1 fruit fly cellular context compared by ENCODE assay signal in the genomic region with DNA sequence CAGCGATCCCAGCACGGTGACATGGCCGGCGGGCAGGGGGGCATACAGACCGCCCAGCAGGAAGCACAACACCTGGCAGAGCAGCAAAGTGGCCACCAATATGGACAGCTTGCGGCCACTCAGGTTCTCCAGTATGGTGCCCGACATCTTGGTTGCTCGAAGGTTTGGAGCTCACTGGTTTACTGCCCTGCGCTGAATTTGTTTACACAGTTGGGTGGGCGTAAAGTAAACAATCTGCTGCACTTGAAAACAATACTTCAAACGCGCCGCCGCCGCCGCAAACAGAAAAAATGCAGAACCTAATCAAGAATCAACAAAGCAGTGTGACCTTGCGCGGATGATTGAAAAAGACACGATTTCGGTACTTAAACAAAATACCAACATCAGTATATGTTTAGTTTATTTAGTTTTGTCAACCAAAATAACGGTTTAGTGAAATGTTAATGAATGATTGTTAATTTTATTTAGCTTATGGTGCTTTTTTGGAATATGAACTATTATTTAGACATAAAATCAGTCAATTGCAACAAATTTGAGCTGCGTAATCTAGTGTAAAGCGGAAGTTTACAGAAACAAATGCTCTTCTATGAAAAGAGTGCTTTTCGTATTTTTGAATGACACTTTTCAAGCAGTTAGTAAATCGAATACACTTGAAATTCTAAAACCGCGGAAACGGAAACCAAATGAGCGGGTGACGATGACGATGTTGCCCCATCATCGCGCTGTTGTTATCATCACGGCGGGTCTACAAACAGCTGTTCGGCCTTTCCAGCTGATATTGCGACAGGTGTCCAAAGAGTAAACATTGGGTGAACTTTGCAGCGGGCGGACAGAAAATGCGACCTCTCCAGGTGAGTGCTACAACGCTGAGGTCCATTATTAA.
A peak's percentile ranks its signal among the peaks of the same experiment; 100 is the strongest.
TF ChIP-seq lines count a peak whose summit lies in the region.

Gene wls (minus strand): TSS at position 327 of the 883 bp plus-strand sequence.
Gene Adck5 (plus strand): TSS at position 519 of the 883 bp plus-strand sequence.

TF ChIP-seq in whole organism, embryonic, 481 proteins besides CTCF, POLR2A, EP300 and RAD21 (continued from another document and continues in another):
- TF ChIP-seq Med (GFP tag; lab: Kevin White, UChicago) = peak; percentile 93
- TF ChIP-seq dpn (GFP tag; optimal IDR thresholded peaks at IDR 0.05; lab: Kevin White, UChicago) = peak; percentile 9 to 57
- no peak for TF ChIP-seq sc (optimal IDR thresholded peaks at IDR 0.05; lab: Kevin White, UChicago)
- peak; percentile 36 for TF ChIP-seq sc (GFP tag; optimal IDR thresholded peaks at IDR 0.05; lab: Kevin White, UChicago)
- peak; percentile 37 for TF ChIP-seq CG30403 (GFP tag; optimal IDR thresholded peaks at IDR 0.05; lab: Kevin White, UChicago)
- peak; percentile 24; the same call in 1 of the 2 replicates for TF ChIP-seq Bgb (GFP tag; IDR thresholded peaks at IDR 0.05; lab: Robert Waterston, UW; ENCODE audit: partially characterized antibody)
- TF ChIP-seq MBD-R2 (GFP tag; IDR thresholded peaks at IDR 0.05; lab: Robert Waterston, UW) = peak; percentile 76
- peak; percentile 21 for TF ChIP-seq CG13424 (tag; optimal IDR thresholded peaks at IDR 0.05; lab: Kevin White, UChicago)
- TF ChIP-seq CG13287 (GFP tag; IDR thresholded peaks at IDR 0.05; lab: Robert Waterston, UW; ENCODE audit: partially characterized antibody) = peak; percentile 12; the same call in 1 of the 2 replicates
- peak; percentile 41 for TF ChIP-seq Lhr (GFP tag; optimal IDR thresholded peaks at IDR 0.05; lab: Kevin White, UChicago)
- TF ChIP-seq CG6791 (GFP tag; IDR thresholded peaks at IDR 0.05; lab: Robert Waterston, UW; ENCODE audit: partially characterized antibody) = 0 out of 3 replicates have a peak, but pooled peaks have one; percentile 20
- TF ChIP-seq CG12391 (tag; optimal IDR thresholded peaks at IDR 0.05; lab: Kevin White, UChicago) = peak; percentile 62
- peak; percentile 18 for TF ChIP-seq bab2 (GFP tag; optimal IDR thresholded peaks at IDR 0.05; lab: Kevin White, UChicago)
- TF ChIP-seq CG8089 (GFP tag; optimal IDR thresholded peaks at IDR 0.05; lab: Kevin White, UChicago) = peak; percentile 67
- TF ChIP-seq mam (GFP tag; optimal IDR thresholded peaks at IDR 0.05; lab: Kevin White, UChicago) = peak; percentile 3
- TF ChIP-seq CG9797 (GFP tag; optimal IDR thresholded peaks at IDR 0.05; lab: Kevin White, UChicago) = peak; percentile 70
- TF ChIP-seq jumu (GFP tag; optimal IDR thresholded peaks at IDR 0.05; lab: Kevin White, UChicago) = no peak
- peak; percentile 40 for TF ChIP-seq eyg (GFP tag; optimal IDR thresholded peaks at IDR 0.05; lab: Kevin White, UChicago)
- no peak for TF ChIP-seq CG11696 (GFP tag; IDR thresholded peaks at IDR 0.05; lab: Robert Waterston, UW)
- peak; percentile 79 for TF ChIP-seq stwl (tag; optimal IDR thresholded peaks at IDR 0.05; lab: Kevin White, UChicago)
- TF ChIP-seq pnt (GFP tag; optimal IDR thresholded peaks at IDR 0.05; lab: Kevin White, UChicago) = no peak
- no peak for TF ChIP-seq chn (GFP tag; optimal IDR thresholded peaks at IDR 0.05; lab: Kevin White, UChicago)
- TF ChIP-seq usp (GFP tag; optimal IDR thresholded peaks at IDR 0.05; lab: Kevin White, UChicago) = no peak
- TF ChIP-seq scrt (GFP tag; optimal IDR thresholded peaks at IDR 0.05; lab: Kevin White, UChicago) = peak; percentile 82
- 0 out of 3 replicates have a peak, but pooled peaks have one; percentile 23 for TF ChIP-seq CG34224 (GFP tag; IDR thresholded peaks at IDR 0.05; lab: Robert Waterston, UW; ENCODE audit: partially characterized antibody)
- TF ChIP-seq dmrt99B (tag; optimal IDR thresholded peaks at IDR 0.05; lab: Kevin White, UChicago) = no peak
- TF ChIP-seq CHES-1-like (GFP tag; optimal IDR thresholded peaks at IDR 0.05; lab: Kevin White, UChicago) = peak; percentile 54
- peak; percentile 38 for TF ChIP-seq CG4424 (GFP tag; optimal IDR thresholded peaks at IDR 0.05; lab: Kevin White, UChicago)
- TF ChIP-seq HmgZ (tag; optimal IDR thresholded peaks at IDR 0.05; lab: Kevin White, UChicago) = peak; percentile 44
- TF ChIP-seq HLHmδ (GFP tag; optimal IDR thresholded peaks at IDR 0.05; lab: Kevin White, UChicago) = peak; percentile 44
- TF ChIP-seq Myb (GFP tag; optimal IDR thresholded peaks at IDR 0.05; lab: Kevin White, UChicago) = peak; percentile 71
- TF ChIP-seq sd (tag; optimal IDR thresholded peaks at IDR 0.05; lab: Kevin White, UChicago) = no peak
- TF ChIP-seq CG8924 (tag; optimal IDR thresholded peaks at IDR 0.05; lab: Kevin White, UChicago) = peak; percentile 17
- TF ChIP-seq CG6654 (GFP tag; optimal IDR thresholded peaks at IDR 0.05; lab: Kevin White, UChicago) = no peak
- TF ChIP-seq toy (GFP tag; IDR thresholded peaks at IDR 0.05; lab: Robert Waterston, UW) = no peak
- TF ChIP-seq CG31365 (tag; optimal IDR thresholded peaks at IDR 0.05; lab: Kevin White, UChicago) = no peak
- TF ChIP-seq sob (GFP tag; IDR thresholded peaks at IDR 0.05; lab: Robert Waterston, UW) = peak; percentile 55; the same call in 1 of the 2 replicates
- TF ChIP-seq CG11695 (GFP tag; IDR thresholded peaks at IDR 0.05; lab: Robert Waterston, UW) = no peak
- peak; percentile 61 for TF ChIP-seq CG10209 (GFP tag; optimal IDR thresholded peaks at IDR 0.05; lab: Kevin White, UChicago)
- peak; percentile 17 for TF ChIP-seq pb (GFP tag; optimal IDR thresholded peaks at IDR 0.05; lab: Kevin White, UChicago)
- TF ChIP-seq org-1 (GFP tag; optimal IDR thresholded peaks at IDR 0.05; lab: Kevin White, UChicago) = peak; percentile 25
- no peak for TF ChIP-seq CG32767 (GFP tag; IDR thresholded peaks at IDR 0.05; lab: Robert Waterston, UW)
- TF ChIP-seq CG6813 (GFP tag; optimal IDR thresholded peaks at IDR 0.05; lab: Kevin White, UChicago) = peak; percentile 67
- no peak for TF ChIP-seq Trl (optimal IDR thresholded peaks at IDR 0.05; lab: Kevin White, UChicago)
- peak; percentile 23 for TF ChIP-seq Trl (GFP tag; optimal IDR thresholded peaks at IDR 0.05; lab: Kevin White, UChicago)
- peak; percentile 3 for TF ChIP-seq vfl (GFP tag; optimal IDR thresholded peaks at IDR 0.05; lab: Kevin White, UChicago)
- TF ChIP-seq tio (GFP tag; optimal IDR thresholded peaks at IDR 0.05; lab: Kevin White, UChicago) = no peak
- TF ChIP-seq sr (GFP tag; IDR thresholded peaks at IDR 0.05; lab: Robert Waterston, UW) = 0 out of 3 replicates have a peak, but pooled peaks have one; percentile 46
- TF ChIP-seq CG8388 (GFP tag; optimal IDR thresholded peaks at IDR 0.05; lab: Kevin White, UChicago) = peak; percentile 23
- peak; percentile 31; the same call in 1 of the 2 replicates for TF ChIP-seq sna (GFP tag; IDR thresholded peaks at IDR 0.05; lab: Robert Waterston, UW; ENCODE audit: partially characterized antibody)
- TF ChIP-seq CG12071 (GFP tag; optimal IDR thresholded peaks at IDR 0.05; lab: Kevin White, UChicago) = peak; percentile 81
- TF ChIP-seq caup (GFP tag; optimal IDR thresholded peaks at IDR 0.05; lab: Kevin White, UChicago; ENCODE audit: severe bottlenecking) = peak; percentile 83
- peak; percentile 92 for TF ChIP-seq kah (GFP tag; optimal IDR thresholded peaks at IDR 0.05; lab: Kevin White, UChicago)
- peak; percentile 7 for TF ChIP-seq p53 (GFP tag; optimal IDR thresholded peaks at IDR 0.05; lab: Kevin White, UChicago)
- TF ChIP-seq CG12299 (tag; optimal IDR thresholded peaks at IDR 0.05; lab: Kevin White, UChicago) = peak; percentile 46
- peak; percentile 11 for TF ChIP-seq CG3407 (GFP tag; optimal IDR thresholded peaks at IDR 0.05; lab: Kevin White, UChicago)
- TF ChIP-seq CG12104 (GFP tag; optimal IDR thresholded peaks at IDR 0.05; lab: Kevin White, UChicago) = peak; percentile 9
- TF ChIP-seq so (GFP tag; IDR thresholded peaks at IDR 0.05; lab: Robert Waterston, UW) = peak; percentile 58; the same call in 1 of the 3 replicates
- peak; percentile 57 for TF ChIP-seq CG1603 (tag; optimal IDR thresholded peaks at IDR 0.05; lab: Kevin White, UChicago)
- no peak for TF ChIP-seq CG11085 (GFP tag; IDR thresholded peaks at IDR 0.05; lab: Robert Waterston, UW)
- no peak for TF ChIP-seq TFAM (GFP tag; optimal IDR thresholded peaks at IDR 0.05; lab: Kevin White, UChicago)
- peak; percentile 15 for TF ChIP-seq CG33213 (GFP tag; optimal IDR thresholded peaks at IDR 0.05; lab: Kevin White, UChicago)
- TF ChIP-seq otp (GFP tag; IDR thresholded peaks at IDR 0.05; lab: Robert Waterston, UW) = 0 out of 3 replicates have a peak, but pooled peaks have one; percentile 27
- no peak; the same call in 1 of the 2 replicates for TF ChIP-seq E2f2 (GFP tag; IDR thresholded peaks at IDR 0.05; lab: Robert Waterston, UW)
- peak; percentile 38; the same call in 1 of the 2 replicates for TF ChIP-seq CG16779 (GFP tag; IDR thresholded peaks at IDR 0.05; lab: Robert Waterston, UW)
- TF ChIP-seq Antp (GFP tag; optimal IDR thresholded peaks at IDR 0.05; lab: Kevin White, UChicago) = peak; percentile 4
- TF ChIP-seq CG13123 (GFP tag; optimal IDR thresholded peaks at IDR 0.05; lab: Kevin White, UChicago) = peak; percentile 10
- TF ChIP-seq CG4854 (GFP tag; optimal IDR thresholded peaks at IDR 0.05; lab: Kevin White, UChicago) = peak; percentile 35
- peak; percentile 59 for TF ChIP-seq Camta (GFP tag; optimal IDR thresholded peaks at IDR 0.05; lab: Kevin White, UChicago)
- TF ChIP-seq CG15269 (tag; optimal IDR thresholded peaks at IDR 0.05; lab: Kevin White, UChicago) = no peak
- TF ChIP-seq CG31441 (GFP tag; IDR thresholded peaks at IDR 0.05; lab: Robert Waterston, UW) = peak; percentile 44; the same call in 1 of the 2 replicates
- TF ChIP-seq MESR4 (GFP tag; optimal IDR thresholded peaks at IDR 0.05; lab: Kevin White, UChicago) = peak; percentile 59
- no peak for TF ChIP-seq hkb (optimal IDR thresholded peaks at IDR 0.05; lab: Kevin White, UChicago)
- TF ChIP-seq hkb (GFP tag; IDR thresholded peaks at IDR 0.05; lab: Robert Waterston, UW) = peak; percentile 69
- no peak for TF ChIP-seq CG7839 (tag; optimal IDR thresholded peaks at IDR 0.05; lab: Kevin White, UChicago)
- TF ChIP-seq CG12659 (GFP tag; optimal IDR thresholded peaks at IDR 0.05; lab: Kevin White, UChicago) = peak; percentile 58
- TF ChIP-seq Atf6 (GFP tag; IDR thresholded peaks at IDR 0.05; lab: Robert Waterston, UW) = 0 out of 2 replicates have a peak, but pooled peaks have one; percentile 26
- no peak for TF ChIP-seq rib (GFP tag; IDR thresholded peaks at IDR 0.05; lab: Robert Waterston, UW)
- TF ChIP-seq Ada2b (GFP tag; IDR thresholded peaks at IDR 0.05; lab: Robert Waterston, UW) = 0 out of 2 replicates have a peak, but pooled peaks have one; percentile 5
- TF ChIP-seq pan (optimal IDR thresholded peaks at IDR 0.05; lab: Kevin White, UChicago) = peak in 1 of 2 experiments; percentile 53
- peak in 1 of 2 experiments; percentile 72 for TF ChIP-seq pan (GFP tag; optimal IDR thresholded peaks at IDR 0.05 in 1 of 2, IDR thresholded peaks at IDR 0.05 in 1 of 2)
- TF ChIP-seq CG10654 (GFP tag; optimal IDR thresholded peaks at IDR 0.05; lab: Kevin White, UChicago) = peak; percentile 21
- TF ChIP-seq grn (GFP tag; optimal IDR thresholded peaks at IDR 0.05; lab: Kevin White, UChicago) = no peak
- peak; percentile 25 for TF ChIP-seq CG2875 (GFP tag; optimal IDR thresholded peaks at IDR 0.05; lab: Kevin White, UChicago)
- TF ChIP-seq Bdp1 (GFP tag; optimal IDR thresholded peaks at IDR 0.05; lab: Kevin White, UChicago) = no peak
- peak; percentile 2 for TF ChIP-seq CG9609 (GFP tag; optimal IDR thresholded peaks at IDR 0.05; lab: Kevin White, UChicago)
- no peak for TF ChIP-seq sens-2 (GFP tag; IDR thresholded peaks at IDR 0.05; lab: Robert Waterston, UW)
- peak; percentile 38 for TF ChIP-seq CG12236 (GFP tag; optimal IDR thresholded peaks at IDR 0.05; lab: Kevin White, UChicago)
- TF ChIP-seq run (tag; optimal IDR thresholded peaks at IDR 0.05; lab: Kevin White, UChicago) = no peak
- 0 out of 3 replicates have a peak, but pooled peaks have one; percentile 19 for TF ChIP-seq ase (GFP tag; IDR thresholded peaks at IDR 0.05; lab: Robert Waterston, UW)
- TF ChIP-seq sens (GFP tag; lab: Kevin White, UChicago) = peak; percentile 91
- TF ChIP-seq Dbx (GFP tag; IDR thresholded peaks at IDR 0.05; lab: Robert Waterston, UW) = 0 out of 3 replicates have a peak, but pooled peaks have one; percentile 22
- peak; percentile 13 for TF ChIP-seq fd3F (GFP tag; optimal IDR thresholded peaks at IDR 0.05; lab: Kevin White, UChicago)
- TF ChIP-seq Hr78 (GFP tag; optimal IDR thresholded peaks at IDR 0.05; lab: Kevin White, UChicago) = peak in 1 of 2 experiments; percentile 78
- peak; percentile 50 for TF ChIP-seq CG7271 (tag; optimal IDR thresholded peaks at IDR 0.05; lab: Kevin White, UChicago)
- TF ChIP-seq CG9437 (GFP tag; optimal IDR thresholded peaks at IDR 0.05; lab: Kevin White, UChicago) = peak; percentile 56
- TF ChIP-seq CG17612 (GFP tag; IDR thresholded peaks at IDR 0.05; lab: Robert Waterston, UW) = no peak
- TF ChIP-seq zfh1 (GFP tag; IDR thresholded peaks at IDR 0.05; lab: Robert Waterston, UW) = peak; percentile 40; the same call in 1 of the 3 replicates
- TF ChIP-seq bbx (GFP tag; IDR thresholded peaks at IDR 0.05; lab: Robert Waterston, UW; ENCODE audit: partially characterized antibody) = 0 out of 2 replicates have a peak, but pooled peaks have one; percentile 8
- TF ChIP-seq C15 (GFP tag; IDR thresholded peaks at IDR 0.05; lab: Robert Waterston, UW) = peak; percentile 48; the same call in 1 of the 3 replicates
- 0 out of 4 replicates have a peak, but pooled peaks have one; percentile 40 for TF ChIP-seq chinmo (GFP tag; IDR thresholded peaks at IDR 0.05; lab: Robert Waterston, UW; ENCODE audit: partially characterized antibody)
- TF ChIP-seq sqz (GFP tag; optimal IDR thresholded peaks at IDR 0.05; lab: Kevin White, UChicago) = peak; percentile 18
- no peak for TF ChIP-seq CG15696 (tag; optimal IDR thresholded peaks at IDR 0.05; lab: Kevin White, UChicago)
- peak; percentile 56 for TF ChIP-seq CG17385 (GFP tag; optimal IDR thresholded peaks at IDR 0.05; lab: Kevin White, UChicago)
- peak; percentile 42; the same call in 1 of the 2 replicates for TF ChIP-seq CG17328 (GFP tag; IDR thresholded peaks at IDR 0.05; lab: Robert Waterston, UW)
- TF ChIP-seq Atf3 (GFP tag; optimal IDR thresholded peaks at IDR 0.05; lab: Kevin White, UChicago) = no peak
- TF ChIP-seq CG18599 (GFP tag; optimal IDR thresholded peaks at IDR 0.05; lab: Kevin White, UChicago) = peak; percentile 61
- TF ChIP-seq Fer3 (tag; optimal IDR thresholded peaks at IDR 0.05; lab: Kevin White, UChicago) = peak; percentile 62
- TF ChIP-seq bcd (GFP tag; optimal IDR thresholded peaks at IDR 0.05; lab: Kevin White, UChicago) = peak; percentile 59
- no peak for TF ChIP-seq ind (GFP tag; optimal IDR thresholded peaks at IDR 0.05; lab: Kevin White, UChicago)
- TF ChIP-seq CG4360 (GFP tag; IDR thresholded peaks at IDR 0.05; lab: Robert Waterston, UW) = no peak
- peak; percentile 78 for TF ChIP-seq CG15514 (GFP tag; optimal IDR thresholded peaks at IDR 0.05; lab: Kevin White, UChicago)
- peak; percentile 7 for TF ChIP-seq CG5180 (GFP tag; optimal IDR thresholded peaks at IDR 0.05; lab: Kevin White, UChicago)
- TF ChIP-seq CG18476 (GFP tag; optimal IDR thresholded peaks at IDR 0.05; lab: Kevin White, UChicago) = peak; percentile 39
